Fruit fly (Drosophila melanogaster) whole organism, embryonic: ENCODE results near the gene Rad17.

ENCODE experiments used
- CG10321 ChIP-seq: fragments of 200-800 bp; sonication (Bioruptor generic); IDR thresholded peaks from 2 replicates; pipeline ENCODE4 v1.3.6; 2022; ENCODE audit warnings: missing biosample characterization, missing genetic modification characterization
- CG10565 ChIP-seq: fragments of 200-800 bp; sonication (Bioruptor generic); optimal IDR thresholded peaks from 3 replicates; lab custom pipeline; 2016; ENCODE audit warnings: missing biosample characterization, mild to moderate bottlenecking, missing genetic modification characterization
- CG10979 ChIP-seq: fragments of 200-800 bp; sonication (Bioruptor generic); optimal IDR thresholded peaks from 2 replicates; lab custom pipeline; 2018; ENCODE audit warnings: missing biosample characterization, mild to moderate bottlenecking, missing genetic modification characterization, moderate library complexity
- CG11723 ChIP-seq: fragments of 200-800 bp; sonication (Bioruptor generic); optimal IDR thresholded peaks from 2 replicates; lab custom pipeline; 2017; ENCODE audit warnings: missing biosample characterization, mild to moderate bottlenecking, missing genetic modification characterization
- CG12391 ChIP-seq: fragments of 200-800 bp; sonication (Bioruptor generic); optimal IDR thresholded peaks from 3 replicates; lab custom pipeline; 2018; ENCODE audit warnings: missing biosample characterization, mild to moderate bottlenecking, missing genetic modification characterization, moderate library complexity
- CG12942 ChIP-seq: fragments of 200-800 bp; sonication (Bioruptor generic); optimal IDR thresholded peaks from 3 replicates; lab custom pipeline; 2016; ENCODE audit warnings: missing biosample characterization, missing genetic modification characterization
- CG13296 ChIP-seq: fragments of 200-800 bp; sonication (Bioruptor generic); optimal IDR thresholded peaks from 3 replicates; lab custom pipeline; 2018; ENCODE audit warnings: missing biosample characterization, mild to moderate bottlenecking, missing genetic modification characterization
- CG1529 ChIP-seq: fragments of 200-800 bp; sonication (Bioruptor generic); optimal IDR thresholded peaks from 3 replicates; lab custom pipeline; 2018; ENCODE audit warnings: missing biosample characterization, missing genetic modification characterization
- CG17829 ChIP-seq: fragments of 200-800 bp; optimal IDR thresholded peaks from 2 replicates; lab custom pipeline; 2019; ENCODE audit warnings: missing biosample characterization, mild to moderate bottlenecking, missing genetic modification characterization, moderate library complexity
- CG2712 ChIP-seq: fragments of 200-800 bp; optimal IDR thresholded peaks from 3 replicates; lab custom pipeline; 2019; ENCODE audit warnings: missing biosample characterization, mild to moderate bottlenecking, missing genetic modification characterization, moderate library complexity
- CG32532 ChIP-seq: fragments of 200-800 bp; sonication (Bioruptor generic); IDR thresholded peaks from 2 replicates; pipeline ENCODE4 v1.3.6; 2022; ENCODE audit warnings: missing biosample characterization, missing genetic modification characterization
- CG32767 ChIP-seq: fragments of 200-800 bp; sonication (Bioruptor generic); IDR thresholded peaks from 2 replicates; pipeline ENCODE4 v1.3.6; 2022; ENCODE audit warnings: missing biosample characterization, missing genetic modification characterization
- CG34224 ChIP-seq: fragments of 200-800 bp; sonication (Bioruptor generic); IDR thresholded peaks from 3 replicates; pipeline ENCODE4 v1.3.6; 2022; ENCODE audit warnings: missing biosample characterization, missing genetic modification characterization; ENCODE audit not compliant: partially characterized antibody
- CG6654 ChIP-seq: fragments of 200-800 bp; sonication (Bioruptor generic); optimal IDR thresholded peaks from 2 replicates; lab custom pipeline; 2017; ENCODE audit warnings: missing biosample characterization, mild to moderate bottlenecking, missing genetic modification characterization
- CG6813 ChIP-seq: fragments of 200-800 bp; sonication (Bioruptor generic); optimal IDR thresholded peaks from 2 replicates; lab custom pipeline; 2017; ENCODE audit warnings: missing biosample characterization, missing genetic modification characterization, mild to moderate bottlenecking, moderate library complexity, missing genetic modification reagents
- CG7928 ChIP-seq: fragments of 200-800 bp; sonication (Bioruptor generic); optimal IDR thresholded peaks from 2 replicates; lab custom pipeline; 2017; ENCODE audit warnings: missing biosample characterization, mild to moderate bottlenecking, missing genetic modification characterization
- CG7963 ChIP-seq: fragments of 200-800 bp; sonication (Bioruptor generic); IDR thresholded peaks from 3 replicates; pipeline ENCODE4 v1.3.6; 2022; ENCODE audit warnings: missing biosample characterization, missing genetic modification characterization; ENCODE audit not compliant: partially characterized antibody
- CoRest ChIP-seq: fragments of 200-800 bp; sonication (Bioruptor generic); optimal IDR thresholded peaks from 3 replicates; lab custom pipeline; 2018; ENCODE audit warnings: missing biosample characterization, mild to moderate bottlenecking, missing genetic modification characterization, moderate library complexity
- CrebB ChIP-seq: fragments of 200-800 bp; sonication (Bioruptor generic); optimal IDR thresholded peaks from 3 replicates; lab custom pipeline; 2018; ENCODE audit warnings: missing biosample characterization, mild to moderate bottlenecking, missing genetic modification characterization
- Dad ChIP-seq: fragments of 200-800 bp; sonication (Bioruptor generic); optimal IDR thresholded peaks from 3 replicates; lab custom pipeline; 2016; ENCODE audit warnings: missing biosample characterization, missing genetic modification characterization
- Dref ChIP-seq: fragments of 200-800 bp; sonication (Bioruptor generic); IDR thresholded peaks from 2 replicates; pipeline ENCODE4 v1.3.6; 2022; ENCODE audit warnings: missing biosample characterization, missing genetic modification characterization
- Fer3 ChIP-seq: fragments of 200-800 bp; sonication (Bioruptor generic); optimal IDR thresholded peaks from 2 replicates; lab custom pipeline; 2018; ENCODE audit warnings: missing biosample characterization, mild to moderate bottlenecking, missing genetic modification characterization, moderate library complexity
- HLHmδ ChIP-seq: fragments of 200-800 bp; sonication (Bioruptor generic); optimal IDR thresholded peaks from 2 replicates; lab custom pipeline; 2018; ENCODE audit warnings: missing biosample characterization, mild to moderate bottlenecking, missing genetic modification characterization, moderate library complexity
- Hey ChIP-seq: fragments of 200-800 bp; sonication (Bioruptor generic); optimal IDR thresholded peaks from 3 replicates; lab custom pipeline; 2018; ENCODE audit warnings: missing biosample characterization, mild to moderate bottlenecking, missing genetic modification characterization
- Hmx ChIP-seq: fragments of 200-800 bp; sonication (Bioruptor generic); optimal IDR thresholded peaks from 2 replicates; lab custom pipeline; 2016; ENCODE audit warnings: missing biosample characterization, missing genetic modification characterization
- Hr39 ChIP-seq: fragments of >200 bp; optimal IDR thresholded peaks from 2 replicates; lab custom pipeline; 2017
- Lpt ChIP-seq: fragments of >200 bp; optimal IDR thresholded peaks from 2 replicates; lab custom pipeline; 2018; ENCODE audit warnings: missing biosample characterization, missing genetic modification characterization
- Meics ChIP-seq: fragments of 200-800 bp; sonication (Bioruptor generic); optimal IDR thresholded peaks from 2 replicates; lab custom pipeline; 2017; ENCODE audit warnings: missing biosample characterization, mild to moderate bottlenecking, missing genetic modification characterization
- NC2α ChIP-seq: fragments of 200-800 bp; sonication (Bioruptor generic); optimal IDR thresholded peaks from 2 replicates; lab custom pipeline; 2016; ENCODE audit warnings: missing biosample characterization, missing genetic modification characterization
- Nf-YB ChIP-seq: fragments of 200-800 bp; sonication (Bioruptor generic); optimal IDR thresholded peaks from 3 replicates; lab custom pipeline; 2019; ENCODE audit warnings: missing biosample characterization, mild to moderate bottlenecking, missing genetic modification characterization, moderate library complexity
- Nf-YC ChIP-seq: fragments of 200-800 bp; optimal IDR thresholded peaks from 3 replicates; lab custom pipeline; 2019; ENCODE audit warnings: missing biosample characterization, mild to moderate bottlenecking, missing genetic modification characterization, moderate library complexity
- PHDP ChIP-seq: fragments of 200-800 bp; sonication (Bioruptor generic); optimal IDR thresholded peaks from 3 replicates; lab custom pipeline; 2018; ENCODE audit warnings: missing biosample characterization, mild to moderate bottlenecking, missing genetic modification characterization, moderate library complexity
- Ptx1 ChIP-seq: fragments of 200-800 bp; sonication (Bioruptor generic); IDR thresholded peaks from 2 replicates; pipeline ENCODE4 v1.3.6; 2022; ENCODE audit warnings: missing biosample characterization, missing genetic modification characterization
- Scr ChIP-seq: fragments of 200-800 bp; sonication (Bioruptor generic); IDR thresholded peaks from 2 replicates; pipeline ENCODE4 v1.3.6; 2022; ENCODE audit warnings: missing biosample characterization, missing genetic modification characterization; ENCODE audit not compliant: partially characterized antibody
- aop ChIP-seq: fragments of 200-800 bp; sonication (Bioruptor generic); IDR thresholded peaks from 2 replicates; pipeline ENCODE4 v1.3.6; 2022; ENCODE audit warnings: missing biosample characterization, missing genetic modification characterization
- ash1 ChIP-seq: fragments of 200-800 bp; sonication (Bioruptor generic); optimal IDR thresholded peaks from 2 replicates; lab custom pipeline; 2018; ENCODE audit warnings: missing biosample characterization, mild to moderate bottlenecking, missing genetic modification characterization
- bigmax ChIP-seq: fragments of 200-800 bp; sonication (Bioruptor generic); optimal IDR thresholded peaks from 2 replicates; lab custom pipeline; 2018; ENCODE audit warnings: missing biosample characterization, mild to moderate bottlenecking, missing genetic modification characterization
- bsh ChIP-seq, 2 experiments: fragments of 200-800 bp; sonication (Bioruptor generic); optimal IDR thresholded peaks; 2 replicates each; lab custom pipeline; 2017 to 2018; ENCODE audit warnings: mild to moderate bottlenecking in 2 of 2, missing biosample characterization in 2 of 2, missing genetic modification characterization in 2 of 2, moderate library complexity in 1 of 2
- btn ChIP-seq: fragments of 200-800 bp; sonication (Bioruptor generic); optimal IDR thresholded peaks from 2 replicates; lab custom pipeline; 2016; ENCODE audit warnings: missing biosample characterization, missing genetic modification characterization
- cg ChIP-seq: fragments of 200-800 bp; sonication (Bioruptor generic); optimal IDR thresholded peaks from 3 replicates; lab custom pipeline; 2019; ENCODE audit warnings: missing biosample characterization, mild to moderate bottlenecking, missing genetic modification characterization, moderate library complexity
- ci ChIP-seq: fragments of 200-800 bp; sonication (Bioruptor generic); IDR thresholded peaks from 3 replicates; pipeline ENCODE4 v1.3.6; 2022; ENCODE audit warnings: missing biosample characterization, missing genetic modification characterization
- dmrt11E ChIP-seq: fragments of 200-800 bp; sonication (Bioruptor generic); optimal IDR thresholded peaks from 3 replicates; lab custom pipeline; 2018; ENCODE audit warnings: missing biosample characterization, mild to moderate bottlenecking, missing genetic modification characterization, moderate library complexity
- eyg ChIP-seq: fragments of 200-800 bp; sonication (Bioruptor generic); optimal IDR thresholded peaks from 3 replicates; lab custom pipeline; 2016; ENCODE audit warnings: missing biosample characterization, missing genetic modification characterization
- gfzf ChIP-seq: fragments of 200-800 bp; sonication (Bioruptor generic); optimal IDR thresholded peaks from 2 replicates; lab custom pipeline; 2016; ENCODE audit warnings: missing biosample characterization, mild to moderate bottlenecking, missing genetic modification characterization, moderate library complexity
- hbn ChIP-seq: fragments of 200-800 bp; sonication (Bioruptor generic); IDR thresholded peaks from 2 replicates; pipeline ENCODE4 v1.3.6; 2022; ENCODE audit warnings: missing biosample characterization, missing genetic modification characterization; ENCODE audit not compliant: partially characterized antibody
- maf-S ChIP-seq: fragments of 200-800 bp; sonication (Bioruptor generic); optimal IDR thresholded peaks from 2 replicates; lab custom pipeline; 2016; ENCODE audit warnings: missing biosample characterization, missing genetic modification characterization
- nerfin-2 ChIP-seq: fragments of 200-800 bp; sonication (Bioruptor generic); IDR thresholded peaks from 2 replicates; pipeline ENCODE4 v1.3.6; 2022; ENCODE audit warnings: missing biosample characterization, missing genetic modification characterization; ENCODE audit not compliant: partially characterized antibody
- nmo ChIP-seq: fragments of 200-800 bp; sonication (Bioruptor generic); optimal IDR thresholded peaks from 2 replicates; lab custom pipeline; 2018; ENCODE audit warnings: missing biosample characterization, mild to moderate bottlenecking, missing genetic modification characterization, moderate library complexity
- oc ChIP-seq: fragments of 200-800 bp; sonication (Bioruptor generic); optimal IDR thresholded peaks from 2 replicates; lab custom pipeline; 2018; ENCODE audit warnings: missing biosample characterization, mild to moderate bottlenecking, missing genetic modification characterization, moderate library complexity
- pfk ChIP-seq: fragments of 200-800 bp; sonication (Bioruptor generic); optimal IDR thresholded peaks from 2 replicates; lab custom pipeline; 2018; ENCODE audit warnings: missing biosample characterization, mild to moderate bottlenecking, missing genetic modification characterization, moderate library complexity
- psq ChIP-seq: fragments of 200-800 bp; sonication (Bioruptor generic); optimal IDR thresholded peaks from 2 replicates; lab custom pipeline; 2017; ENCODE audit warnings: missing biosample characterization, missing genetic modification characterization

The Rad17 gene

DNA sequence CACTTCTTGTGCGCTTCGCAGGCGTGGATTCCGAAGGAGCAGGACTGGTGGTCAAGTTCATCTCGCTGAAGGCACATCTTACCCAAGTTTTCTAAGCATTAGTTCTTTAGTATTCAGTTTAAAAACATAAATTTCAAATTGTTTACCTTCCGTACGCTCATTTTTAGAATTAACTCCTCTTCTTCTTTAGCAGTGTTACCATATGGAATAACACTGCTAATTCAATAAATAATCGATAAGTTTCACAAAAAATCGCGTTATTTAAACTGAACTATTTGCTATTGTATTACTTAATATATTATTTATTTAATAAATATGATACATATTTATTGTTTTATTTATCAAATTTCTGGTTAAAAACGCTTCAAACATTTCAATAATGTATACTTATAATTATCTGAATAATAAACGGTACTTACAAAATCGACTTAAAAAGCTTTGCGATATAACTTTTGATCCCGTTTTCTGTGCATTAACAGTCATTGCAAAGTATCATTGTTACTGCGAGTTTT, at the start of gene Rad17, which contains the start of gene BigH1:
Gene Rad17 (minus strand): TSS at position 209 of the 512 bp plus-strand sequence.
Gene BigH1 (plus strand): TSS at position 462 of the 512 bp plus-strand sequence.
- peak; percentile 45 for TF ChIP-seq gfzf (GFP tag; lab: Kevin White, UChicago)
- no peak for TF ChIP-seq ash1 (GFP tag; lab: Kevin White, UChicago)
- TF ChIP-seq CG12391 (tag; lab: Kevin White, UChicago) = no peak
- TF ChIP-seq CG34224 (GFP tag; lab: Robert Waterston, UW) = 0 out of 3 replicates have a peak, but pooled peaks have one; percentile 28
- no peak for TF ChIP-seq Hmx
- no peak for TF ChIP-seq nmo (GFP tag; lab: Kevin White, UChicago)
- no peak for TF ChIP-seq nerfin-2 (GFP tag; lab: Robert Waterston, UW)
- no peak for TF ChIP-seq CG32767 (GFP tag; lab: Robert Waterston, UW)
- TF ChIP-seq CG6654 (GFP tag; lab: Kevin White, UChicago) = no peak
- TF ChIP-seq Ptx1 (GFP tag; lab: Robert Waterston, UW) = no peak
- TF ChIP-seq PHDP = no peak
- no peak for TF ChIP-seq HLHmδ (GFP tag; lab: Kevin White, UChicago)
- TF ChIP-seq bigmax (GFP tag; lab: Kevin White, UChicago) = no peak
- TF ChIP-seq Dref (GFP tag; lab: Robert Waterston, UW) = peak; percentile 61
- no peak for TF ChIP-seq bsh (GFP tag; optimal IDR thresholded peaks at IDR 0.05; lab: Kevin White, UChicago)
- peak; percentile 38 for TF ChIP-seq Scr (GFP tag; lab: Robert Waterston, UW)
- no peak for TF ChIP-seq CG7963 (GFP tag; lab: Robert Waterston, UW)
- TF ChIP-seq pfk (GFP tag; lab: Kevin White, UChicago) = no peak
- no peak for TF ChIP-seq CG32532 (GFP tag; lab: Robert Waterston, UW)
- TF ChIP-seq CG10979 (tag; lab: Kevin White, UChicago) = no peak
- TF ChIP-seq oc (tag; lab: Kevin White, UChicago) = no peak
- TF ChIP-seq hbn (GFP tag; lab: Robert Waterston, UW) = no peak; the same call in 1 of the 2 replicates
- no peak for TF ChIP-seq NC2α (GFP tag; lab: Kevin White, UChicago)
- no peak for TF ChIP-seq aop (GFP tag; lab: Robert Waterston, UW)
- no peak for TF ChIP-seq cg (GFP tag; lab: Kevin White, UChicago)
- no peak for TF ChIP-seq CG17829
- no peak for TF ChIP-seq CG13296 (GFP tag; lab: Kevin White, UChicago)
- no peak for TF ChIP-seq CG2712 (tag; lab: Kevin White, UChicago)
- TF ChIP-seq CG10321 (GFP tag; lab: Robert Waterston, UW) = no peak
- TF ChIP-seq Hey (tag; lab: Kevin White, UChicago) = no peak
- no peak for TF ChIP-seq Nf-YB (GFP tag; lab: Kevin White, UChicago)
- no peak for TF ChIP-seq Nf-YC (tag; lab: Kevin White, UChicago)
- TF ChIP-seq Fer3 (tag; lab: Kevin White, UChicago) = no peak
- no peak for TF ChIP-seq CG10565 (GFP tag; lab: Kevin White, UChicago)
- no peak for TF ChIP-seq ci (GFP tag; lab: Robert Waterston, UW)
- TF ChIP-seq CG6813 (GFP tag; lab: Kevin White, UChicago) = no peak
- no peak for TF ChIP-seq Lpt (GFP tag; lab: Kevin White, UChicago)
- TF ChIP-seq btn (GFP tag; lab: Kevin White, UChicago) = no peak
- no peak for TF ChIP-seq eyg
- no peak for TF ChIP-seq maf-S (GFP tag; lab: Kevin White, UChicago)
- TF ChIP-seq Hr39 (lab: Kevin White, UChicago) = no peak
- TF ChIP-seq CG7928 (GFP tag; lab: Kevin White, UChicago) = no peak
- TF ChIP-seq CG1529 (GFP tag; lab: Kevin White, UChicago) = no peak
- no peak for TF ChIP-seq Meics (GFP tag; lab: Kevin White, UChicago)
- TF ChIP-seq dmrt11E (tag; lab: Kevin White, UChicago) = no peak
- no peak for TF ChIP-seq Dad (GFP tag; lab: Kevin White, UChicago)
- TF ChIP-seq CoRest = no peak
- TF ChIP-seq psq (GFP tag; lab: Kevin White, UChicago) = no peak
- no peak for TF ChIP-seq CG12942 (GFP tag; lab: Kevin White, UChicago)
- no peak for TF ChIP-seq CrebB (tag; lab: Kevin White, UChicago)
- no peak for TF ChIP-seq CG11723
